Worm (Caenorhabditis elegans) whole organism, L3 larva: ENCODE data around the gene K08E4.2.
A peak's percentile ranks its signal among the peaks of the same experiment; 100 is the strongest.

Experiments used
- R02D3.7 ChIP-seq: fragments of 150-350 bp; optimal IDR thresholded peaks from 2 replicates; lab custom pipeline; 2014; ENCODE audit warnings: missing biosample characterization, missing genetic modification characterization
- ZK546.5 ChIP-seq: sonication (generic microtip); optimal IDR thresholded peaks from 2 replicates; lab custom pipeline; 2017; ENCODE audit warnings: missing biosample characterization, missing genetic modification characterization
- aly-2 ChIP-seq: fragments of 150-350 bp; optimal IDR thresholded peaks from 2 replicates; lab custom pipeline; 2014; ENCODE audit warnings: missing biosample characterization, missing genetic modification characterization
- ama-1 ChIP-seq: fragments of 150-350 bp; optimal IDR thresholded peaks from 2 replicates; lab custom pipeline; 2018
- ceh-28 ChIP-seq: fragments of 150-350 bp; optimal IDR thresholded peaks from 2 replicates; lab custom pipeline; 2014; ENCODE audit warnings: missing biosample characterization, missing genetic modification reagents, missing genetic modification characterization
- ceh-82 ChIP-seq: fragments of 150-350 bp; optimal IDR thresholded peaks from 2 replicates; lab custom pipeline; 2014; ENCODE audit warnings: missing biosample characterization, missing genetic modification characterization
- ceh-9 ChIP-seq: sonication (generic microtip); optimal IDR thresholded peaks from 2 replicates; lab custom pipeline; 2018; ENCODE audit warnings: missing biosample characterization, missing genetic modification characterization
- daf-12 ChIP-seq: fragments of 150-350 bp; optimal IDR thresholded peaks from 2 replicates; lab custom pipeline; 2014; ENCODE audit warnings: missing biosample characterization, missing genetic modification reagents, missing genetic modification characterization
- egl-27 ChIP-seq: sonication (generic microtip); optimal IDR thresholded peaks from 4 replicates; lab custom pipeline; 2017; ENCODE audit warnings: missing biosample characterization, missing genetic modification reagents, missing genetic modification characterization
- elt-1 ChIP-seq: fragments of 150-350 bp; optimal IDR thresholded peaks from 2 replicates; lab custom pipeline; 2014; ENCODE audit warnings: missing biosample characterization, missing genetic modification characterization
- elt-2 ChIP-seq: sonication (generic microtip); optimal IDR thresholded peaks from 2 replicates; lab custom pipeline; 2016; ENCODE audit warnings: missing genetic modification reagents, mild to moderate bottlenecking, missing genetic modification characterization, missing compliant biosample characterization
- elt-3 ChIP-seq, 3 experiments: fragments of 150-350 bp in 1 of 3; sonication (generic microtip) in 2 of 3; optimal IDR thresholded peaks; 2 replicates in 2 of 3; 4 replicates in 1 of 3; lab custom pipeline; 2014 to 2017; ENCODE audit warnings: missing biosample characterization in 3 of 3, missing genetic modification characterization in 3 of 3
- eor-1 ChIP-seq, 2 experiments: fragments of 150-350 bp; optimal IDR thresholded peaks; 2 replicates each; lab custom pipeline; 2014 to 2018; ENCODE audit warnings: missing biosample characterization in 2 of 2, missing genetic modification characterization in 2 of 2
- fkh-10 ChIP-seq: sonication (generic microtip); optimal IDR thresholded peaks from 2 replicates; lab custom pipeline; 2017; ENCODE audit warnings: missing biosample characterization, missing genetic modification reagents, missing genetic modification characterization
- fkh-2 ChIP-seq: fragments of 150-350 bp; optimal IDR thresholded peaks from 2 replicates; lab custom pipeline; 2014; ENCODE audit warnings: missing biosample characterization, missing genetic modification reagents, missing genetic modification characterization
- fos-1 ChIP-seq: fragments of 150-350 bp; optimal IDR thresholded peaks from 2 replicates; lab custom pipeline; 2014; ENCODE audit warnings: missing biosample characterization, missing genetic modification characterization
- jun-1 ChIP-seq: fragments of 150-350 bp; optimal IDR thresholded peaks from 2 replicates; lab custom pipeline; 2014; ENCODE audit warnings: missing biosample characterization, missing genetic modification reagents, missing genetic modification characterization
- lin-39 ChIP-seq: fragments of 150-350 bp; optimal IDR thresholded peaks from 2 replicates; lab custom pipeline; 2018; ENCODE audit warnings: missing biosample characterization, missing genetic modification reagents, missing genetic modification characterization
- mdl-1 ChIP-seq: fragments of 150-350 bp; optimal IDR thresholded peaks from 2 replicates; lab custom pipeline; 2014; ENCODE audit warnings: missing biosample characterization, missing genetic modification characterization
- mml-1 ChIP-seq: fragments of 150-350 bp; sonication (generic microtip); optimal IDR thresholded peaks from 3 replicates; lab custom pipeline; 2014; ENCODE audit warnings: missing biosample characterization, missing genetic modification characterization
- nfya-1 ChIP-seq: sonication (generic microtip); optimal IDR thresholded peaks from 2 replicates; lab custom pipeline; 2017; ENCODE audit warnings: missing genetic modification characterization, mild to moderate bottlenecking, missing compliant biosample characterization, antibody characterized with exemption, moderate library complexity; ENCODE audit not compliant: insufficient read depth
- nhr-11 ChIP-seq: fragments of 150-350 bp; optimal IDR thresholded peaks from 2 replicates; lab custom pipeline; 2014; ENCODE audit warnings: missing biosample characterization, missing genetic modification characterization
- nhr-12 ChIP-seq: fragments of 150-350 bp; optimal IDR thresholded peaks from 2 replicates; lab custom pipeline; 2014; ENCODE audit warnings: missing biosample characterization, missing genetic modification characterization
- nhr-23 ChIP-seq: fragments of 150-350 bp; optimal IDR thresholded peaks from 2 replicates; lab custom pipeline; 2014; ENCODE audit warnings: missing biosample characterization, missing genetic modification reagents, missing genetic modification characterization
- nhr-237 ChIP-seq: fragments of 150-350 bp; optimal IDR thresholded peaks from 2 replicates; lab custom pipeline; 2014; ENCODE audit warnings: missing biosample characterization, missing genetic modification characterization
- nhr-28 ChIP-seq: fragments of 150-350 bp; optimal IDR thresholded peaks from 2 replicates; lab custom pipeline; 2014; ENCODE audit warnings: missing biosample characterization, missing genetic modification characterization
- nhr-43 ChIP-seq: sonication (generic microtip); optimal IDR thresholded peaks from 2 replicates; lab custom pipeline; 2016; ENCODE audit warnings: mild to moderate bottlenecking, missing genetic modification characterization, missing compliant biosample characterization; ENCODE audit not compliant: poor library complexity, severe bottlenecking
- nhr-67 ChIP-seq: fragments of 150-350 bp; optimal IDR thresholded peaks from 2 replicates; lab custom pipeline; 2014; ENCODE audit warnings: missing biosample characterization, missing genetic modification characterization
- nhr-77 ChIP-seq: fragments of 150-350 bp; optimal IDR thresholded peaks from 2 replicates; lab custom pipeline; 2014; ENCODE audit warnings: missing biosample characterization, missing genetic modification characterization
- pha-4 ChIP-seq: fragments of 150-350 bp; optimal IDR thresholded peaks from 2 replicates; lab custom pipeline; 2014; ENCODE audit warnings: missing biosample characterization, missing genetic modification reagents, missing genetic modification characterization
- pqm-1 ChIP-seq: fragments of 150-350 bp; optimal IDR thresholded peaks from 2 replicates; lab custom pipeline; 2017; ENCODE audit warnings: missing biosample characterization, missing genetic modification characterization, inconsistent platforms
- skn-1 ChIP-seq: fragments of 150-350 bp; optimal IDR thresholded peaks from 2 replicates; lab custom pipeline; 2014; ENCODE audit warnings: missing biosample characterization, missing genetic modification characterization
- snpc-4 ChIP-seq: fragments of 150-350 bp; optimal IDR thresholded peaks from 2 replicates; lab custom pipeline; 2014; ENCODE audit warnings: missing biosample characterization, missing genetic modification characterization
- tbx-2 ChIP-seq: sonication (generic microtip); optimal IDR thresholded peaks from 2 replicates; lab custom pipeline; 2016; ENCODE audit warnings: mild to moderate bottlenecking, missing genetic modification characterization, missing compliant biosample characterization
- unc-39 ChIP-seq: sonication (generic microtip); optimal IDR thresholded peaks from 4 replicates; lab custom pipeline; 2017; ENCODE audit warnings: missing biosample characterization, missing genetic modification characterization
- unc-62 ChIP-seq: fragments of 150-350 bp; sonication (generic microtip); optimal IDR thresholded peaks from 4 replicates; lab custom pipeline; 2014; ENCODE audit warnings: missing biosample characterization, missing genetic modification reagents, missing genetic modification characterization
- zag-1 ChIP-seq: fragments of 150-350 bp; optimal IDR thresholded peaks from 2 replicates; lab custom pipeline; 2014; ENCODE audit warnings: missing biosample characterization, missing genetic modification characterization
- ztf-11 ChIP-seq: fragments of 150-350 bp; optimal IDR thresholded peaks from 2 replicates; lab custom pipeline; 2014; ENCODE audit warnings: missing biosample characterization, missing genetic modification characterization
- ztf-4 ChIP-seq: fragments of 150-350 bp; optimal IDR thresholded peaks from 2 replicates; lab custom pipeline; 2014; ENCODE audit warnings: missing biosample characterization, missing genetic modification characterization

K08E4.2 gene

DNA sequence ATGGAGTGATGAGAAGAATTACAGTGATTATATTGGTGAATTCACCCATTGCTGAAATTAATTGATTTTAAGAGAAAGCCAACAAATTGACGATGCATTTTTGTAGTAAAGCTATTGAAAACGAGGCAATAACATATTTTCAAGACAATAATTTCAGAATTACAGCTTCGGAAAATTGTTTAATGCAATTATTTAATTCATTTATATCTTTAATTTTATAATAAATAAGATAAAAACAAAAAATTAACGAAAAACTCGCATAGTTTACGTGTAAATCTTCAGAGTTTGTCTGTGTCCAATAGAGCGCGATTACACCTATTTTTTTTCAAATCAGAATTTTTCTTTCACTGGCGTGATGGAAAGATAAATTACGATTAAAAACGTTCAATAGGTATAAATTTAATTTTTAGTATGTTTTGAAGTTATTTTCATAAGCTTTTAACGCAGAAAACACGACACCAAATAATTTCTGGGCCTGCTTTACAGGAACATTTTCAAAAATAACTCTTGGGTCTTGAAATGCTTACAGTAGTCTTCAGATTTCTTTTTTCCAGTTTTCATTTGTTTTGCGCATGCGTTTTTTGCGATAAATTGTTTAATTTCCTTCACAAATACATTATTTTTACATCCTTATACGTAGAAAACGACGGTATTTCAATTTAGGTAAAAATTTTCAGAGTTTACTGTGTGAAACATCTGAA is 21.8 kb upstream of the K08E4.2 start, which contains the start of gene tmed-1:
TSS of gene tmed-1 (minus strand) at position 51 of the 701 bp plus-strand sequence.
- TF ChIP-seq ztf-4 (no peak), nhr-77 (no peak), ZK546.5 (tag; lab: Kevin White, UChicago) (no peak), egl-27 (no peak), elt-1 (tag; lab: Kevin White, UChicago) (no peak), ceh-82 (tag; lab: Kevin White, UChicago) (no peak), skn-1 (tag; lab: Kevin White, UChicago) (no peak), unc-39 (tag; lab: Kevin White, UChicago) (no peak), nhr-237 (tag; lab: Kevin White, UChicago) (no peak), pha-4 (no peak), daf-12 (tag; lab: Kevin White, UChicago) (no peak), fkh-2 (tag; lab: Kevin White, UChicago) (no peak), nfya-1 (tag; lab: Kevin White, UChicago) (no peak), mdl-1 (tag; lab: Kevin White, UChicago) (no peak), nhr-43 (tag; lab: Kevin White, UChicago) (no peak), lin-39 (tag; lab: Kevin White, UChicago) (no peak), elt-2 (tag; lab: Kevin White, UChicago) (no peak), nhr-67 (tag; lab: Kevin White, UChicago) (no peak), mml-1 (tag; lab: Kevin White, UChicago) (no peak), nhr-11 (tag; lab: Kevin White, UChicago) (no peak)

DNA sequence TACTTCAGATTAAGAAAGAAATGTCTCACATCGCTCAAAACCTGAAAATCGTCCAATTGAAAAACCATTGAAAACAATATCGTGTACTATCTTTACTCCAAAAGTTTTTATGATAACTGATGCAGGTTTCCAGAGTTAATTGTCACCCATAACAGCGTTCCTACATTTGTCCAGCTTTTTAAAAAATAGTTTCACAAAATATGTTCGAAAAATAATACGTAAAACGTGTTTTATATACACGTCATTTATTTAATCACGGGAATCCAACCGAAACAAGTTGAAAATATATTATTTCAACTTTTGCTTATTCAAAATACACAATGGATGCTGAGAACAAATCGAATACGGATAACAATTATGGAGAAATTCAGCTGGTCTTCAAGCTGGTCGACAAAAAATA is 19.0 kb upstream of the K08E4.2 start, which contains the start of gene K08E4.7:
TSS of gene K08E4.7 (plus strand) at position 301 of the 400 bp plus-strand sequence.
- TF ChIP-seq elt-2 (tag; lab: Kevin White, UChicago) (no peak), ceh-9 (tag; lab: Kevin White, UChicago) (no peak), lin-39 (tag; lab: Kevin White, UChicago) (no peak), nhr-11 (tag; lab: Kevin White, UChicago) (no peak), snpc-4 (no peak), ceh-82 (tag; lab: Kevin White, UChicago) (no peak), skn-1 (tag; lab: Kevin White, UChicago) (no peak), fkh-10 (no peak), fos-1 (no peak)

DNA sequence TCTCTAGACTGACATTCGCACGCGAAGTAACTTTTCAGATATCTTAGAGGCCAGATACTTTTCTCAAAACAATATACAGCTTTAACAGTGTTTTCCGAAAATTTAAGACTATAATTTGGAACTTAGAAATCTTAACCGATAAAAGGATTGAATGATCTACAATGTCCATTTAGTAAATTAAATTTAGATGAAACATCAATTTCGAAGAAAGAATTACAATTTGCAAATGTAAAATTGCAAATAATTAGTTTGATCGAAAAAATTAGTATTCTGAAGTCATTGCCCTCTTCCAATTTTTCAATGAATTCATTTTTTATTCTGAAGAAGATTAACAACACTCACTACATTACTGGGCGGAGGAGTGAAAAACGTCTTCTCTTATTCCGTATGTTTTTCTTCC is 12.1 kb upstream of the K08E4.2 start, which contains the start of gene bath-37:
TSS of gene bath-37 (plus strand) at position 301 of the 400 bp plus-strand sequence.
- TF ChIP-seq aly-2: no peak
- no peak for TF ChIP-seq elt-1 (tag; lab: Kevin White, UChicago)
- no peak for TF ChIP-seq snpc-4
- TF ChIP-seq fos-1: no peak
- TF ChIP-seq tbx-2 (tag; lab: Kevin White, UChicago): no peak
- TF ChIP-seq ztf-4: no peak
- TF ChIP-seq ceh-9 (tag; lab: Kevin White, UChicago): no peak
- TF ChIP-seq ceh-28 (tag; lab: Kevin White, UChicago): no peak

DNA sequence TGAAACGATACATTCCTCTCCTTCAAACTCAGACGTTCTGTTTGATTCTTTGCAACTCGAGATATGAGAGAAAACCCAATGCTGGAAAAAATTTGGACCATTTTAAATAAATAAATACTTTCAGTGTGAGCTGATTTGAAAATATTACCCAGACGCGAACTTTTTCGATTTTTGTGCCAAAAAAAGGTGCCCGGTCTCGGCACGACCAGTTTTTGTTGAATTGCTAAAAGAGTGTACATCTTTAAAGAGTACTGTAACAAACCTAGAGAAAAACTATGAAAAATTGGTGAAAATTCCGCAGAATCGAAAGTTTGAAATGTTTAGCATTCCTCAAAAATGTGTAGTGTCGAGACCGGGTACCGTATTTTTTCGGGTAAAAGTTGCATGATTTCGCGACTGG is 4.8 kb upstream of the K08E4.2 start, which contains the start of gene K08E4.8:
TSS of gene K08E4.8 (minus strand) at position 101 of the 400 bp plus-strand sequence.
- TF ChIP-seq nhr-237 (tag; lab: Kevin White, UChicago) (no peak), tbx-2 (tag; lab: Kevin White, UChicago) (no peak), ztf-11 (tag; lab: Kevin White, UChicago) (no peak), zag-1 (no peak)

DNA sequence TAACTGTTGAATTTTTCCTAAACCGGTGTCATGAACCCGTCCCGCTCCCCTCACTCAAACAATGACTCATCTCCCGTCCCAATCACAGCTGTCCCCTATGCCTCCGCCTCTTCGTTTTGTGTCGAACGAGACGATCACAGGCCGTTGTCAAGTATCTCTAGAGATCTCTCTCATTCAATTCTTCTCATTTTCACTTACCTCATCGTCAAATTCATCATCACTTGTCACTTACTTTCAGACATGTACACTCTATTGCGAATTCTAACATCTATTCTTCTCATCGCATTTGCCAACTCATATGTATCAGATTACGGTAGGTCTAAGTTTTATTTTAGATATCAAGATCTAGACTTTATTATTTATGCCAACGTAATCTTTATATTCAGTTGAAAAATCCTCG is 1.1 kb upstream of the K08E4.2 start, which contains the start of gene K08E4.3:
TSS of gene K08E4.3 (plus strand) at position 235 of the 400 bp plus-strand sequence.
- no peak for TF ChIP-seq ama-1 (lab: Kevin White, UChicago)
- peak; percentile 55 for TF ChIP-seq nfya-1 (tag; lab: Kevin White, UChicago)
- peak; percentile 33 for TF ChIP-seq unc-62

DNA sequence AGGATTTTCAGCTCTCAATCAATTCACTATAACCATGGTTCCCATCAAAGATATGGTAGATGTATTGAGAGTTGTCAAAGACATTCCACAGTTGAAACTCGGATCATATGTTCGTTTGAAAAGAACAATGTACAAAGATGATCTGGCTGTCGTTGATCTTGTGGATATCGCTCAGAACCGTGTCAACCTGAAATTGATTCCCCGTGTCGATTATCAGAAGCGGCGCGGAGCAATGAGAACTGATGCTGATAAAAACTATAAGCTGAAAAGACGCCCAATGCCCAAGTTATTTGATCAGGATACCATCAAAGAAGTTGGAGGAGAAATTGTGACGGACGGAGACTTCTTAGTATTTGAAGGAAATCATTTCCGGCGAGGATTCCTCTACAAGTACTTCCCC is 4.0 kb downstream of the K08E4.2 start:
- TF ChIP-seq jun-1 (tag; lab: Kevin White, UChicago) (no peak), ceh-9 (tag; lab: Kevin White, UChicago) (no peak), ceh-82 (tag; lab: Kevin White, UChicago) (no peak), fos-1 (no peak), fkh-10 (no peak), elt-2 (tag; lab: Kevin White, UChicago) (no peak), pqm-1 (tag; lab: Kevin White, UChicago) (no peak), mdl-1 (tag; lab: Kevin White, UChicago) (no peak), eor-1 (tag; optimal IDR thresholded peaks at IDR 0.05; lab: Kevin White, UChicago) (no peak), tbx-2 (tag; lab: Kevin White, UChicago) (no peak), snpc-4 (no peak), R02D3.7 (tag; lab: Kevin White, UChicago) (no peak), elt-3 (tag; optimal IDR thresholded peaks at IDR 0.05; lab: Kevin White, UChicago) (no peak), nhr-28 (tag; lab: Kevin White, UChicago) (no peak), nhr-12 (tag; lab: Kevin White, UChicago) (no peak), nhr-23 (tag; lab: Kevin White, UChicago) (no peak), lin-39 (tag; lab: Kevin White, UChicago) (no peak), unc-39 (tag; lab: Kevin White, UChicago) (no peak)
